Fruit fly (Drosophila melanogaster) whole organism, wandering third instar larva: ENCODE measurements around the gene CG5828.
A peak's percentile ranks its signal among the peaks of the same experiment; 100 is the strongest.

ENCODE experiments used
- Abd-B ChIP-seq: fragments of >200 bp; optimal IDR thresholded peaks from 2 replicates; lab custom pipeline; 2017; ENCODE audit warnings: missing biosample characterization, missing genetic modification characterization
- CG32264 ChIP-seq: fragments of 200-800 bp; sonication (Bioruptor generic); optimal IDR thresholded peaks from 2 replicates; lab custom pipeline; 2016; ENCODE audit warnings: missing biosample characterization, missing genetic modification characterization
- CG9705 ChIP-seq: fragments of 200-800 bp; sonication (Bioruptor generic); optimal IDR thresholded peaks from 2 replicates; lab custom pipeline; 2018; ENCODE audit warnings: missing biosample characterization, mild to moderate bottlenecking, missing genetic modification characterization
- CrebA ChIP-seq: fragments of 200-800 bp; sonication (Bioruptor generic); optimal IDR thresholded peaks from 2 replicates; lab custom pipeline; 2016; ENCODE audit warnings: missing biosample characterization, mild to moderate bottlenecking, missing genetic modification characterization, borderline replicate concordance
- Dfd ChIP-seq: fragments of >200 bp; optimal IDR thresholded peaks from 2 replicates; lab custom pipeline; 2017; ENCODE audit warnings: missing biosample characterization, missing genetic modification characterization
- Dif ChIP-seq: fragments of 200-275, 200-300 bp; sonication (Bioruptor generic); optimal IDR thresholded peaks from 2 replicates; lab custom pipeline; 2018; ENCODE audit warnings: missing biosample characterization, missing genetic modification characterization; ENCODE audit not compliant: partially characterized antibody
- GATAd ChIP-seq: sonication (Bioruptor generic); optimal IDR thresholded peaks from 2 replicates; lab custom pipeline; 2016; ENCODE audit warnings: missing biosample characterization, missing genetic modification characterization
- HLH106 ChIP-seq: fragments of 200-800 bp; optimal IDR thresholded peaks from 3 replicates; lab custom pipeline; 2019; ENCODE audit warnings: missing biosample characterization, mild to moderate bottlenecking, missing genetic modification characterization, moderate library complexity
- Hnf4 ChIP-seq: fragments of 200-800 bp; sonication (Bioruptor generic); optimal IDR thresholded peaks from 2 replicates; lab custom pipeline; 2016; ENCODE audit warnings: missing biosample characterization, mild to moderate bottlenecking, missing genetic modification characterization
- Hr78 ChIP-seq: fragments of >200 bp; optimal IDR thresholded peaks from 2 replicates; lab custom pipeline; 2017; ENCODE audit warnings: missing biosample characterization, missing genetic modification characterization
- Hr83 ChIP-seq: fragments of 200-300 bp; sonication (Bioruptor generic); optimal IDR thresholded peaks from 2 replicates; lab custom pipeline; 2016; ENCODE audit warnings: missing biosample characterization, mild to moderate bottlenecking, missing genetic modification characterization, moderate library complexity; ENCODE audit not compliant: poor library complexity, severe bottlenecking
- Jra ChIP-seq: sonication (Bioruptor generic); optimal IDR thresholded peaks from 2 replicates; lab custom pipeline; 2016; ENCODE audit warnings: missing biosample characterization, missing genetic modification characterization
- Mio ChIP-seq: sonication (Bioruptor generic); optimal IDR thresholded peaks from 2 replicates; lab custom pipeline; 2016; ENCODE audit warnings: missing biosample characterization, missing genetic modification characterization
- Myc ChIP-seq: fragments of >200 bp; optimal IDR thresholded peaks from 2 replicates; lab custom pipeline; 2017
- N ChIP-seq: fragments of >200 bp; optimal IDR thresholded peaks from 2 replicates; lab custom pipeline; 2018; ENCODE audit warnings: missing biosample characterization, missing external identifiers, missing genetic modification characterization
- OdsH ChIP-seq: fragments of 200-800 bp; sonication (Bioruptor generic); optimal IDR thresholded peaks from 2 replicates; lab custom pipeline; 2016; ENCODE audit warnings: missing biosample characterization, mild to moderate bottlenecking, missing genetic modification characterization
- Rel ChIP-seq, 2 experiments: fragments of 200-800 bp; sonication (Bioruptor generic) in 1 of 2; optimal IDR thresholded peaks; 2 replicates in 1 of 2; 3 replicates in 1 of 2; lab custom pipeline; 2016 to 2019; ENCODE audit warnings: mild to moderate bottlenecking in 2 of 2, missing biosample characterization in 2 of 2, missing genetic modification characterization in 2 of 2, moderate library complexity in 1 of 2
- Sp1 ChIP-seq: fragments of 200-800 bp; sonication (Bioruptor generic); optimal IDR thresholded peaks from 3 replicates; lab custom pipeline; 2019; ENCODE audit warnings: missing biosample characterization, mild to moderate bottlenecking, missing genetic modification characterization, moderate library complexity
- Vsx2 ChIP-seq: fragments of 200-300, 225-300 bp; sonication (Bioruptor generic); optimal IDR thresholded peaks from 2 replicates; lab custom pipeline; 2018; ENCODE audit warnings: missing biosample characterization, missing genetic modification characterization; ENCODE audit not compliant: partially characterized antibody
- br ChIP-seq: fragments of 200-800 bp; sonication (Bioruptor generic); optimal IDR thresholded peaks from 2 replicates; lab custom pipeline; 2016; ENCODE audit warnings: missing biosample characterization, missing genetic modification characterization
- brk ChIP-seq: fragments of 200-800 bp; sonication (Bioruptor generic); optimal IDR thresholded peaks from 2 replicates; lab custom pipeline; 2016; ENCODE audit warnings: missing biosample characterization, mild to moderate bottlenecking, missing genetic modification characterization
- dl ChIP-seq, 2 experiments: fragments of 175-275, 200-275 bp in 1 of 2; fragments of 200-275 bp in 1 of 2; sonication (Bioruptor generic); optimal IDR thresholded peaks; lab custom pipeline; 2018; ENCODE audit warnings: mild to moderate bottlenecking in 2 of 2, missing biosample characterization in 2 of 2, missing genetic modification characterization in 2 of 2, moderate library complexity in 2 of 2; ENCODE audit not compliant: partially characterized antibody in 2 of 2, insufficient read depth in 1 of 2
- dmrt93B ChIP-seq: fragments of 200-800 bp; sonication (Bioruptor generic); optimal IDR thresholded peaks from 2 replicates; lab custom pipeline; 2018; ENCODE audit warnings: missing biosample characterization, mild to moderate bottlenecking, missing genetic modification characterization
- dsf ChIP-seq: sonication (Bioruptor generic); optimal IDR thresholded peaks from 2 replicates; lab custom pipeline; 2016; ENCODE audit warnings: missing biosample characterization, missing genetic modification characterization, borderline replicate concordance
- ey ChIP-seq: fragments of 200-800 bp; sonication (Bioruptor generic); optimal IDR thresholded peaks from 2 replicates; lab custom pipeline; 2016; ENCODE audit warnings: missing biosample characterization, missing genetic modification characterization
- foxo ChIP-seq, 2 experiments: fragments of 200-800 bp; sonication (Bioruptor generic); optimal IDR thresholded peaks; 2 replicates in 1 of 2; 3 replicates in 1 of 2; lab custom pipeline; 2016 to 2017; ENCODE audit warnings: missing biosample characterization in 2 of 2, missing genetic modification characterization in 2 of 2
- fru ChIP-seq: fragments of 200-800 bp; sonication (Bioruptor generic); optimal IDR thresholded peaks from 3 replicates; lab custom pipeline; 2016; ENCODE audit warnings: missing biosample characterization, mild to moderate bottlenecking, missing genetic modification characterization
- h ChIP-seq: fragments of 200-800 bp; sonication (Bioruptor generic); optimal IDR thresholded peaks from 3 replicates; lab custom pipeline; 2016; ENCODE audit warnings: missing biosample characterization, mild to moderate bottlenecking, missing genetic modification characterization
- jim ChIP-seq: fragments of 175-275, 200-325 bp; sonication (Bioruptor generic); optimal IDR thresholded peaks from 2 replicates; lab custom pipeline; 2016; ENCODE audit warnings: missing biosample characterization, mild to moderate bottlenecking, missing genetic modification characterization
- lola ChIP-seq: fragments of >200 bp; optimal IDR thresholded peaks from 2 replicates; lab custom pipeline; 2017; ENCODE audit warnings: missing biosample characterization, missing genetic modification characterization
- pan ChIP-seq: fragments of >200 bp; optimal IDR thresholded peaks from 2 replicates; lab custom pipeline; 2017
- psq ChIP-seq: fragments of 200-800 bp; sonication (Bioruptor generic); optimal IDR thresholded peaks from 3 replicates; lab custom pipeline; 2017; ENCODE audit warnings: missing biosample characterization, mild to moderate bottlenecking, missing genetic modification characterization, moderate library complexity
- rgr ChIP-seq: fragments of 200-800 bp; sonication (Bioruptor generic); optimal IDR thresholded peaks from 3 replicates; lab custom pipeline; 2016; ENCODE audit warnings: missing biosample characterization, mild to moderate bottlenecking, missing genetic modification characterization
- sage ChIP-seq: fragments of 200-800 bp; sonication (Bioruptor generic); optimal IDR thresholded peaks from 2 replicates; lab custom pipeline; 2016; ENCODE audit warnings: missing biosample characterization, mild to moderate bottlenecking, missing genetic modification characterization
- sv ChIP-seq: fragments of 200-800 bp; sonication (Bioruptor generic); optimal IDR thresholded peaks from 3 replicates; lab custom pipeline; 2016; ENCODE audit warnings: missing biosample characterization, missing genetic modification characterization
- tai ChIP-seq: sonication (Bioruptor generic); optimal IDR thresholded peaks from 2 replicates; lab custom pipeline; 2016; ENCODE audit warnings: missing biosample characterization, missing genetic modification characterization
- usp ChIP-seq: fragments of >200 bp; optimal IDR thresholded peaks from 2 replicates; lab custom pipeline; 2017; ENCODE audit warnings: missing biosample characterization, missing genetic modification characterization
- woc ChIP-seq: sonication (Bioruptor generic); optimal IDR thresholded peaks from 2 replicates; lab custom pipeline; 2016; ENCODE audit warnings: missing biosample characterization, mild to moderate bottlenecking, missing genetic modification characterization

CG5828 gene

DNA sequence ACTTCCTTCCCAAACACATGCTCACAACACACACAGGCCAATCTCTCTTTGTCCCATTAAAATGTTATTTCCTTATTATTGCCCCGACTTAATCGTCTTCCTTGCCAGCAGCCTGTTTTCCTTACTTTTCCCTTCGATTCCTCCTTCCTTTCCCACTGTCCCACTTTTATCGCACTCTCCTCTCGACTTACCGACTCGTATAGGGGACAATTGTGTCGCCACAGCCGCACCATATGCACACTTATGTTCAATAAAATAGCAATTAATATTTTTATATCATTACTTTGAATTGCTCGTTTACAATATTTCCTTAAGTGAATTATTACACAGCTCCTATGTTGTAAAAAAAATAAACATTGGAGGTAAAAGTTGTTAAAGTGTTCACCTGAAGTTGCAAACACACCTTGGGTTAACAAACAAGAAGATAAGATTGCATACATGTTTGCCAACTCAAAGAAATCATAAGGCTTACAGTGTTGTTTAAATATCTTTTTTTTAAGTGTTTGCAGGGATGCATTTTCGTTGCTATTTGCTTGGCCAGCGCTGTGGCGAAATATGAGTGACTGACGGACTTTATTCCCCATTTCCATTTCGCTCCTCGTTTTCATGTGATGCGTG lies 6.8 kb upstream of the CG5828 start:
- TF ChIP-seq sv (GFP tag; lab: Kevin White, UChicago): peak; percentile 68
- TF ChIP-seq h (GFP tag; lab: Kevin White, UChicago): peak; percentile 80
- TF ChIP-seq rgr (GFP tag; lab: Kevin White, UChicago): peak; percentile 74
- peak; percentile 41 for TF ChIP-seq brk (GFP tag; lab: Kevin White, UChicago)
- peak; percentile 75 for TF ChIP-seq fru (GFP tag; lab: Kevin White, UChicago)
- no peak for TF ChIP-seq Dif (GFP tag; lab: Kevin White, UChicago)
- peak; percentile 68 for TF ChIP-seq dmrt93B (GFP tag; lab: Kevin White, UChicago)
- no peak for TF ChIP-seq Hr78
- TF ChIP-seq Rel (GFP tag; optimal IDR thresholded peaks at IDR 0.05; lab: Kevin White, UChicago): no peak
- TF ChIP-seq Rel (tag; optimal IDR thresholded peaks at IDR 0.05; lab: Kevin White, UChicago): no peak
- peak; percentile 75 for TF ChIP-seq OdsH (GFP tag; lab: Kevin White, UChicago)
- no peak for TF ChIP-seq pan (lab: Kevin White, UChicago)
- peak; percentile 70 for TF ChIP-seq psq (GFP tag; lab: Kevin White, UChicago)
- TF ChIP-seq br (GFP tag; lab: Kevin White, UChicago): peak; percentile 79
- peak; percentile 29 for TF ChIP-seq CG9705 (GFP tag; lab: Kevin White, UChicago)
- peak; percentile 73 for TF ChIP-seq ey
- TF ChIP-seq Dfd (GFP tag; lab: Kevin White, UChicago): no peak
- no peak for TF ChIP-seq Vsx2
- no peak for TF ChIP-seq lola
- no peak for TF ChIP-seq dl (GFP tag; optimal IDR thresholded peaks at IDR 0.05; lab: Kevin White, UChicago; ENCODE audit: insufficient read depth in 1 of 2, partially characterized antibody in 2 of 2)
- peak; percentile 55 for TF ChIP-seq woc (GFP tag; lab: Kevin White, UChicago)
- peak; percentile 68 for TF ChIP-seq HLH106
- TF ChIP-seq usp (GFP tag; lab: Kevin White, UChicago): no peak
- no peak for TF ChIP-seq Hr83 (GFP tag; lab: Kevin White, UChicago)
- TF ChIP-seq dsf: peak; percentile 20
- TF ChIP-seq CrebA (GFP tag; lab: Kevin White, UChicago): peak; percentile 20
- peak in 1 of 2 experiments; percentile 81 for TF ChIP-seq foxo (GFP tag; optimal IDR thresholded peaks at IDR 0.05; lab: Kevin White, UChicago)
- no peak for TF ChIP-seq N (GFP tag; lab: Kevin White, UChicago)
- TF ChIP-seq Myc: no peak
- TF ChIP-seq Abd-B: no peak
- TF ChIP-seq GATAd (GFP tag; lab: Kevin White, UChicago): no peak
- peak; percentile 46 for TF ChIP-seq sage (GFP tag; lab: Kevin White, UChicago)
- peak; percentile 48 for TF ChIP-seq Jra
- peak; percentile 47 for TF ChIP-seq CG32264 (GFP tag; lab: Kevin White, UChicago)
- no peak for TF ChIP-seq jim (GFP tag; lab: Kevin White, UChicago)
- no peak for TF ChIP-seq Mio (GFP tag; lab: Kevin White, UChicago)
- TF ChIP-seq Sp1 (GFP tag; lab: Kevin White, UChicago): peak; percentile 76
- peak; percentile 74 for TF ChIP-seq tai (GFP tag; lab: Kevin White, UChicago)
- peak; percentile 49 for TF ChIP-seq Hnf4 (GFP tag; lab: Kevin White, UChicago)

DNA sequence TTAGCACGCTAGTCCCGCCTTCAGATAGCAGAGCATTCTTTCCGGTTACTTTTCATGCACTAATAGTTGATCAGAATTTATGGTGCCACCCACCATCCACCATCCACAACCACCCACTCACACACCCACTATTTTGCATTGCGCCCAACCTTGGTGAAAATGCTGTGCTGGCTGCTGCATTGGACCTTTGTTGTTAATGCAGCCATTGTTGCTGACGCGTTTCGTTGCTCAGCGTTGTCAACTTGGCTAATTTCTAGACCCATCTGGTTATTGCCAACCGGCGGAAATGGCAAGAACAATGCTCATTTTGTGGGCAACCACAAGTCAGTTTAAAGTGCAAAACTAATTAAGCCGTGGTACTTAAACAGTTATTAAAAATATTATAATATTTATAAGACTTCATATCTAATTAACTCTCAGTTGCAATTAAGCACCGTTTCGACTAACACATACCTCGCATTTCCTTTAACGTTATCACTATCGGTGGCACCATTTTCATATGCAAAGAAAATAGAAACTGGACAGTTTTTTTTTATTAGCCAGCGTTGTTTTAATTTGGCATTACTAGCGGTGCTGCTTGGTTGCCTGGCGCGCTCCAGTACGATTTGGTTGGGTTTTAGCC lies 5.0 kb upstream of the CG5828 start:
- TF ChIP-seq woc (GFP tag; lab: Kevin White, UChicago) (no peak), rgr (GFP tag; lab: Kevin White, UChicago) (no peak), dsf (no peak), usp (GFP tag; lab: Kevin White, UChicago) (no peak), GATAd (GFP tag; lab: Kevin White, UChicago) (no peak), h (GFP tag; lab: Kevin White, UChicago) (no peak)
